Fruit fly (Drosophila melanogaster): ENCODE measurements around the gene Gr93c.
A peak's percentile ranks its signal among the peaks of the same experiment; 100 is the strongest.

The Gr93c gene

DNA sequence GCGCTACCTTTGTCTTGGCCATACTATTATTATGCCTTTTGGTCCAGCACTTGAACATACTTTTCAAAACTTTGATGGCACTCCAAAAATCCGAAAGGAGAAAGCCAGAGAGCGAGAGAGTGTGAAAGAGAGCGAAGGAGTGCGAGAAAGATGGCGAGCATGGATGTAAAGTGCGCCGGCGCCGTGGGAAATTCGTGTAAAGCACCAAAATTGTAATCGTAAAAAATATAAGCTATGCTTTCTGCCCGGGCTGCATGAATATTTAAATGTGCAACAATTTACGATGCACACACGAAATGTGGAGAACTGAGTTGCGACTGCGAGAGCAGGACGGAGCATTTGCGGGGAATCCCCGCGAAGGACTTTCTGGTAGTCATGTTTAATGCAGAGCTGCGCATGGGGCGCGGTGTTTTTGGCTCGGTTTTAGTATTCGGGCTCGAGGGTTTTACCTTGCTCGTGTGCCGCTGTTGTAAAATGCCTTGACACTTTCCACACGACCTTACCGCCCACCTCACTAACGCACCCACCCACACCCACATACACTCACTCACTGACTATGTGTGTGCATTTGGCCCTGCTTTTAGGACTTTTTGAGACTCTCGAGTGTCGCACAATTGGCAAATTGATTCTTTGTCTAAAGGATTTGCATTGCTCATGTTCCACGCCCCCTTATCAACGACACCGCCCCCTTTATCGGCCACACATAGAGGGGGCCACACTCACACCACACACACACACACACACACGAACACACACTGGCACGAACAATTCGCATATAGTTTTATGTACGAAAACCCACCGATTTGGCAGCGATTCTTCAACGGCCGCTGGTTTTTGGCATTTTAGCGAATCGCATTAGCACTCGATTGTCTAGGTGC is 23.1 kb downstream of the Gr93c start:
- no peak for TF ChIP-seq fd59A (GFP tag; optimal IDR thresholded peaks at IDR 0.05)
- no peak for TF ChIP-seq Sox14 (GFP tag; optimal IDR thresholded peaks at IDR 0.05)
- no peak for TF ChIP-seq CG8119 (GFP tag; IDR thresholded peaks at IDR 0.05)
- TF ChIP-seq CG15336 (GFP tag; IDR thresholded peaks at IDR 0.05), result no peak
- no peak for TF ChIP-seq vri (GFP tag; optimal IDR thresholded peaks at IDR 0.05)
- peak in 1 of 2 experiments; percentile 24 for TF ChIP-seq ss (GFP tag; optimal IDR thresholded peaks at IDR 0.05)
- no peak for TF ChIP-seq spab (GFP tag; optimal IDR thresholded peaks at IDR 0.05)

DNA sequence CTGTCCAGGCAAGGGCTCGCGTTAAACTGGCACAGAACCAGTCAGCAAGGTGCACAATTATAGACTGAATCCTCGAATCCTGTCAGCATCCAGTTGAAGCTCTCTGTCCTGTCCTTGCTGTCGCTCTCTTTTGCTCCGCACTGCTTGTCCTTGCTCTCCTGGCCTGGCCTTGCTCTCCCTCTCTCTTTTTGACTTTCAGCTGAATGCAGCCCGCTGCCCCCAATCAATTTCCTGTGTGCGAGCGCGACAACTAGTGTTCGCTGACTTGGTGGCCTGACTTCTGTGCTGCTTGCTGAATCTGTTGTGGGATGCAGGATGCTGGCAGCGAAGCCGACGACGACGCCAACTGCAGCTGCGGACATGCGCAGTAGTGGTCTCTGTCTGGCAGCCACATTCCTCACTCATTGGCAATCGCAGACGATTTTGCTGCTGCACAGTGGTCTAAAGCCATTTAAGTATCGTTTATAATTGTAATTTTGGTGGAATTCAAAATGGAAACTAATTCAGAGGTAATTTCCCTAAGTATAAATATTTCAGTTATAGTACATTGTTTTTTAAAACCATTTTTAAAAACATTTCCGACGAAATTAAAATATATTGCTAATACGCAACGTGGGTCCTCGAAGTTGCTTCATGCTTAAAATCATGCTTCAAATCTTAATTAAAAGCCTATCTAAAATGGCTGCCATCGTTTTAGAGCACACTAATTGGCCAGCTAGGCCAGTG is 36.3 kb downstream of the Gr93c start:
- TF ChIP-seq CG11762 (GFP tag; optimal IDR thresholded peaks at IDR 0.05; ENCODE audit: insufficient read depth) (no peak), Smox (GFP tag; optimal IDR thresholded peaks at IDR 0.05) (peak; percentile 25), Sox102F (GFP tag; optimal IDR thresholded peaks at IDR 0.05) (no peak), CG8119 (GFP tag; IDR thresholded peaks at IDR 0.05) (peak; percentile 24; the same call in 1 of the 3 replicates), vri (GFP tag; optimal IDR thresholded peaks at IDR 0.05) (no peak), Blimp-1 (GFP tag; optimal IDR thresholded peaks at IDR 0.05) (no peak), pdm3 (GFP tag; optimal IDR thresholded peaks at IDR 0.05) (peak; percentile 33), eg (GFP tag; IDR thresholded peaks at IDR 0.05) (0 out of 3 replicates have a peak, but pooled peaks have one; percentile 24), ss (GFP tag; optimal IDR thresholded peaks at IDR 0.05) (peak in 1 of 2 experiments; percentile 30), dsx (GFP tag; optimal IDR thresholded peaks at IDR 0.05; ENCODE audit: poor library complexity, severe bottlenecking) (no peak), topi (GFP tag; optimal IDR thresholded peaks at IDR 0.05) (peak; percentile 17), CG3919 (GFP tag; optimal IDR thresholded peaks at IDR 0.05) (no peak), CG10669 (GFP tag; optimal IDR thresholded peaks at IDR 0.05) (peak; percentile 33), Gug (GFP tag; IDR thresholded peaks at IDR 0.05) (no peak), CG31627 (GFP tag; optimal IDR thresholded peaks at IDR 0.05) (no peak), acj6 (GFP tag; optimal IDR thresholded peaks at IDR 0.05) (no peak), net (GFP tag; optimal IDR thresholded peaks at IDR 0.05) (no peak), Eip75B (GFP tag; optimal IDR thresholded peaks at IDR 0.05) (no peak), CG32006 (GFP tag; optimal IDR thresholded peaks at IDR 0.05) (peak; percentile 34), salr (GFP tag; optimal IDR thresholded peaks at IDR 0.05) (no peak), Eip78C (GFP tag) (peak; percentile 80), Ets21C (GFP tag; optimal IDR thresholded peaks at IDR 0.05) (no peak), Ets96B (tag; optimal IDR thresholded peaks at IDR 0.05) (peak; percentile 35), achi (GFP tag; optimal IDR thresholded peaks at IDR 0.05) (peak; percentile 12), Sox15 (GFP tag; optimal IDR thresholded peaks at IDR 0.05) (no peak), svp (GFP tag) (peak; percentile 68), Hr38 (GFP tag; optimal IDR thresholded peaks at IDR 0.05) (no peak), CG7368 (GFP tag; optimal IDR thresholded peaks at IDR 0.05) (peak; percentile 4), CG6276 (GFP tag; optimal IDR thresholded peaks at IDR 0.05) (peak; percentile 8), fkh (GFP tag; optimal IDR thresholded peaks at IDR 0.05) (no peak), Eip93F (GFP tag; optimal IDR thresholded peaks at IDR 0.05) (no peak), dac (GFP tag; optimal IDR thresholded peaks at IDR 0.05) (no peak), OdsH (GFP tag; optimal IDR thresholded peaks at IDR 0.05) (peak; percentile 26), CG6792 (GFP tag; optimal IDR thresholded peaks at IDR 0.05) (peak; percentile 19), lz (GFP tag; optimal IDR thresholded peaks at IDR 0.05) (peak; percentile 25), CG1621 (tag; optimal IDR thresholded peaks at IDR 0.05) (no peak), fd85E (GFP tag; optimal IDR thresholded peaks at IDR 0.05) (no peak), Lpt (GFP tag; optimal IDR thresholded peaks at IDR 0.05) (no peak), Met (GFP tag; optimal IDR thresholded peaks at IDR 0.05) (peak; percentile 40), CG9139 (GFP tag; optimal IDR thresholded peaks at IDR 0.05) (no peak), esn (GFP tag; optimal IDR thresholded peaks at IDR 0.05) (peak; percentile 52), cyc (GFP tag; optimal IDR thresholded peaks at IDR 0.05) (peak; percentile 1), CG4318 (GFP tag; optimal IDR thresholded peaks at IDR 0.05) (no peak)

Data from whole organism, prepupa.